Worm (Caenorhabditis elegans) whole organism, L4/young adult: ENCODE data around the gene F59B10.4.

Experiments
- W03F9.2 ChIP-seq: fragments of 150-350 bp; optimal IDR thresholded peaks from 2 replicates; lab custom pipeline; 2014; ENCODE audit warnings: missing biosample characterization, missing genetic modification characterization
- dao-5 ChIP-seq: sonication (generic microtip); optimal IDR thresholded peaks from 2 replicates; lab custom pipeline; 2016; ENCODE audit warnings: missing genotype, missing genetic modification characterization, moderate library complexity, missing compliant biosample characterization
- him-1 ChIP-seq: sonication (generic microtip); optimal IDR thresholded peaks from 2 replicates; lab custom pipeline; 2016; ENCODE audit warnings: missing genotype, missing genetic modification reagents, missing genetic modification characterization, missing compliant biosample characterization

DNA sequence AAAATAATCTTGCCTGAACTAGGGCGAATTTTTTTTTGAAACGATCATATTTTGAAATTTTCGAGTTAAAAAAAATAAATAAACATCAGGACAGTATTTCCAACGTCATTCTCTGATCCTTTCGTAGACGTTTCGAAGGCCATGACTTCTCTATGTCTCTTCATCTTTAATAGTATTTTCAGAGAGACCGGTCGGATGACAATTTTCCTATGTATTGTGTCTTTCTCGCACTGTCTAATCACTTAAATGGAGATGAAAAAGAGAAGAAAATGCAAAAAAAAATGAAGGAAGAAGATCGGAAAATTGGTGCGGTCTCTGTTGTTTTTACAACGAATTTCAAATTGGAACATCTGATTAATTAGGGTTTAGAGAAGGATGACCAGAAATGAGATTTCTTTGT, 6.2 kb upstream of the F59B10.4 start:
- no peak for TF ChIP-seq W03F9.2 (tag; lab: Kevin White, UChicago)
- no peak for TF ChIP-seq dao-5 (tag; lab: Kevin White, UChicago)
- TF ChIP-seq him-1 (tag; lab: Kevin White, UChicago): no peak
